Fruit fly (Drosophila melanogaster) whole organism, embryonic: ENCODE measurements around the gene Gclc.

Experiments
- Bteb2 ChIP-seq: fragments of 200-800 bp; sonication (Bioruptor generic); optimal IDR thresholded peaks from 2 replicates; lab custom pipeline; 2016; ENCODE audit warnings: missing biosample characterization, missing genetic modification characterization
- CG10543 ChIP-seq: fragments of 200-800 bp; sonication (Bioruptor generic); optimal IDR thresholded peaks from 3 replicates; lab custom pipeline; 2017; ENCODE audit warnings: missing biosample characterization, mild to moderate bottlenecking, missing genetic modification characterization, moderate library complexity
- CG12155 ChIP-seq: fragments of 200-800 bp; sonication (Bioruptor generic); optimal IDR thresholded peaks from 3 replicates; lab custom pipeline; 2016; ENCODE audit warnings: missing biosample characterization, missing genetic modification characterization
- CG12236 ChIP-seq: fragments of 200-800 bp; sonication (Bioruptor generic); optimal IDR thresholded peaks from 2 replicates; lab custom pipeline; 2016; ENCODE audit warnings: missing biosample characterization, missing genetic modification characterization
- CG12299 ChIP-seq: fragments of 200-800 bp; sonication (Bioruptor generic); optimal IDR thresholded peaks from 2 replicates; lab custom pipeline; 2018; ENCODE audit warnings: missing biosample characterization, mild to moderate bottlenecking, missing genetic modification characterization
- CG13424 ChIP-seq: fragments of 200-800 bp; sonication (Bioruptor generic); optimal IDR thresholded peaks from 2 replicates; lab custom pipeline; 2019; ENCODE audit warnings: missing biosample characterization, mild to moderate bottlenecking, missing genetic modification characterization, moderate library complexity
- CG14014 ChIP-seq: fragments of 200-800 bp; sonication (Bioruptor generic); IDR thresholded peaks from 2 replicates; pipeline ENCODE4 v1.3.6; 2022; ENCODE audit warnings: missing biosample characterization, missing genetic modification characterization
- CG15073 ChIP-seq: fragments of 200-800 bp; sonication (Bioruptor generic); optimal IDR thresholded peaks from 2 replicates; lab custom pipeline; 2016; ENCODE audit warnings: missing biosample characterization, missing genetic modification characterization
- CG30403 ChIP-seq: fragments of 200-800 bp; sonication (Bioruptor generic); optimal IDR thresholded peaks from 3 replicates; lab custom pipeline; 2016; ENCODE audit warnings: missing biosample characterization, missing genetic modification characterization
- CG31441 ChIP-seq: fragments of 200-800 bp; sonication (Bioruptor generic); IDR thresholded peaks from 2 replicates; pipeline ENCODE4 v1.3.6; 2022; ENCODE audit warnings: missing biosample characterization, missing genetic modification characterization
- CG32532 ChIP-seq: fragments of 200-800 bp; sonication (Bioruptor generic); IDR thresholded peaks from 2 replicates; pipeline ENCODE4 v1.3.6; 2022; ENCODE audit warnings: missing biosample characterization, missing genetic modification characterization
- CG3847 ChIP-seq: fragments of 200-800 bp; sonication (Bioruptor generic); IDR thresholded peaks from 2 replicates; pipeline ENCODE4 v1.3.6; 2022; ENCODE audit warnings: missing biosample characterization, missing genetic modification characterization
- CG4617 ChIP-seq: fragments of 200-800 bp; sonication (Bioruptor generic); optimal IDR thresholded peaks from 3 replicates; lab custom pipeline; 2016; ENCODE audit warnings: missing biosample characterization, missing genetic modification characterization, borderline replicate concordance
- CG6791 ChIP-seq: fragments of 200-800 bp; sonication (Bioruptor generic); IDR thresholded peaks from 3 replicates; pipeline ENCODE4 v1.3.6; 2022; ENCODE audit warnings: missing biosample characterization, missing genetic modification characterization; ENCODE audit not compliant: partially characterized antibody
- CG7372 ChIP-seq: fragments of 200-800 bp; sonication (Bioruptor generic); IDR thresholded peaks from 2 replicates; pipeline ENCODE4 v1.3.6; 2022; ENCODE audit warnings: missing biosample characterization, missing genetic modification characterization
- CG8765 ChIP-seq: fragments of 200-800 bp; sonication (Bioruptor generic); IDR thresholded peaks from 2 replicates; pipeline ENCODE4 v1.3.6; 2022; ENCODE audit warnings: missing biosample characterization, missing genetic modification characterization
- CG8924 ChIP-seq: fragments of 200-800 bp; optimal IDR thresholded peaks from 3 replicates; lab custom pipeline; 2019; ENCODE audit warnings: missing biosample characterization, mild to moderate bottlenecking, missing genetic modification characterization, moderate library complexity
- Camta ChIP-seq: fragments of 200-800 bp; sonication (Bioruptor generic); optimal IDR thresholded peaks from 2 replicates; lab custom pipeline; 2016; ENCODE audit warnings: missing biosample characterization, missing genetic modification characterization
- Chrac-16 ChIP-seq: fragments of 200-800 bp; sonication (Bioruptor generic); optimal IDR thresholded peaks from 3 replicates; lab custom pipeline; 2016; ENCODE audit warnings: missing biosample characterization, missing genetic modification characterization
- CoRest ChIP-seq: fragments of 200-800 bp; sonication (Bioruptor generic); optimal IDR thresholded peaks from 3 replicates; lab custom pipeline; 2018; ENCODE audit warnings: missing biosample characterization, mild to moderate bottlenecking, missing genetic modification characterization, moderate library complexity
- Deaf1 ChIP-seq: fragments of 200-800 bp; optimal IDR thresholded peaks from 3 replicates; lab custom pipeline; 2019; ENCODE audit warnings: missing biosample characterization, mild to moderate bottlenecking, missing genetic modification characterization, moderate library complexity
- Dfd ChIP-seq, 2 experiments: fragments of >200 bp; optimal IDR thresholded peaks; 2 replicates each; lab custom pipeline; 2017; ENCODE audit warnings: missing biosample characterization in 2 of 2, missing genetic modification characterization in 2 of 2
- Dip3 ChIP-seq: fragments of 200-800 bp; sonication (Bioruptor generic); optimal IDR thresholded peaks from 3 replicates; lab custom pipeline; 2016; ENCODE audit warnings: missing biosample characterization, missing genetic modification characterization
- Doc2 ChIP-seq: fragments of 200-800 bp; sonication (Bioruptor generic); IDR thresholded peaks from 2 replicates; pipeline ENCODE4 v1.3.6; 2022; ENCODE audit warnings: missing biosample characterization, missing genetic modification characterization
- Drgx ChIP-seq: fragments of 200-800 bp; sonication (Bioruptor generic); IDR thresholded peaks from 2 replicates; pipeline ENCODE4 v1.3.6; 2022; ENCODE audit warnings: missing biosample characterization, missing genetic modification characterization
- HmgZ ChIP-seq: fragments of 200-800 bp; sonication (Bioruptor generic); optimal IDR thresholded peaks from 2 replicates; lab custom pipeline; 2018; ENCODE audit warnings: missing biosample characterization, mild to moderate bottlenecking, missing genetic modification characterization
- Hsf ChIP-seq: fragments of 200-800 bp; sonication (Bioruptor generic); optimal IDR thresholded peaks from 3 replicates; lab custom pipeline; 2016; ENCODE audit warnings: missing biosample characterization, missing genetic modification characterization
- Lim3 ChIP-seq: fragments of 200-800 bp; sonication (Bioruptor generic); IDR thresholded peaks from 2 replicates; pipeline ENCODE4 v1.3.6; 2022; ENCODE audit warnings: missing biosample characterization, missing genetic modification characterization
- Max ChIP-seq: fragments of 200-800 bp; sonication (Bioruptor generic); optimal IDR thresholded peaks from 2 replicates; lab custom pipeline; 2016; ENCODE audit warnings: missing biosample characterization, mild to moderate bottlenecking, missing genetic modification characterization
- Xrp1 ChIP-seq: fragments of 200-800 bp; sonication (Bioruptor generic); IDR thresholded peaks from 2 replicates; pipeline ENCODE4 v1.3.6; 2022; ENCODE audit warnings: missing biosample characterization, missing genetic modification characterization
- ara ChIP-seq: fragments of 200-800 bp; sonication (Bioruptor generic); IDR thresholded peaks from 2 replicates; pipeline ENCODE4 v1.3.6; 2022; ENCODE audit warnings: missing biosample characterization, missing genetic modification characterization
- az2 ChIP-seq: fragments of 200-800 bp; sonication (Bioruptor generic); optimal IDR thresholded peaks from 3 replicates; lab custom pipeline; 2016; ENCODE audit warnings: missing biosample characterization, missing genetic modification characterization
- br ChIP-seq: fragments of >200 bp; optimal IDR thresholded peaks from 2 replicates; lab custom pipeline; 2017
- dmrt99B ChIP-seq: fragments of 200-800 bp; sonication (Bioruptor generic); optimal IDR thresholded peaks from 2 replicates; lab custom pipeline; 2018; ENCODE audit warnings: missing biosample characterization, mild to moderate bottlenecking, missing genetic modification characterization, moderate library complexity
- dpn ChIP-seq, 2 experiments: fragments of 200-800 bp; sonication (Bioruptor generic); optimal IDR thresholded peaks; 3 replicates each; lab custom pipeline; 2016; ENCODE audit warnings: missing biosample characterization in 2 of 2, missing genetic modification characterization in 2 of 2
- fd96Cb ChIP-seq: fragments of 200-800 bp; sonication (Bioruptor generic); optimal IDR thresholded peaks from 2 replicates; lab custom pipeline; 2018; ENCODE audit warnings: missing biosample characterization, mild to moderate bottlenecking, missing genetic modification characterization, moderate library complexity
- fru ChIP-seq: fragments of >200 bp; optimal IDR thresholded peaks from 2 replicates; lab custom pipeline; 2017
- ftz-f1 ChIP-seq: fragments of 200-800 bp; sonication (Bioruptor generic); optimal IDR thresholded peaks from 2 replicates; lab custom pipeline; 2016; ENCODE audit warnings: missing biosample characterization, missing genetic modification characterization
- gcm ChIP-seq: fragments of 200-800 bp; sonication (Bioruptor generic); optimal IDR thresholded peaks from 2 replicates; lab custom pipeline; 2019; ENCODE audit warnings: missing biosample characterization, mild to moderate bottlenecking, missing genetic modification characterization, moderate library complexity
- lola ChIP-seq, 3 experiments: fragments of >200 bp in 2 of 3; fragments of 200-800 bp in 1 of 3; sonication (Bioruptor generic) in 1 of 3; optimal IDR thresholded peaks; 2 replicates each; lab custom pipeline; 2017 to 2019; ENCODE audit warnings: missing biosample characterization in 3 of 3, missing genetic modification characterization in 3 of 3, mild to moderate bottlenecking in 1 of 3, moderate library complexity in 1 of 3
- mirr ChIP-seq: fragments of 200-800 bp; sonication (Bioruptor generic); optimal IDR thresholded peaks from 3 replicates; lab custom pipeline; 2018; ENCODE audit warnings: missing biosample characterization, mild to moderate bottlenecking, missing genetic modification characterization
- nom ChIP-seq: fragments of 200-800 bp; sonication (Bioruptor generic); optimal IDR thresholded peaks from 2 replicates; lab custom pipeline; 2017; ENCODE audit warnings: missing biosample characterization, missing genetic modification characterization, mild to moderate bottlenecking, moderate library complexity, missing genetic modification reagents
- run ChIP-seq: fragments of 200-800 bp; sonication (Bioruptor generic); optimal IDR thresholded peaks from 3 replicates; lab custom pipeline; 2018; ENCODE audit warnings: missing biosample characterization, mild to moderate bottlenecking, missing genetic modification characterization
- schlank ChIP-seq: fragments of 200-800 bp; sonication (Bioruptor generic); optimal IDR thresholded peaks from 2 replicates; lab custom pipeline; 2018; ENCODE audit warnings: missing biosample characterization, mild to moderate bottlenecking, missing genetic modification characterization
- sens-2 ChIP-seq: fragments of 200-800 bp; sonication (Bioruptor generic); IDR thresholded peaks from 2 replicates; pipeline ENCODE4 v1.3.6; 2022; ENCODE audit warnings: missing biosample characterization, missing genetic modification characterization
- sim ChIP-seq: fragments of 200-800 bp; sonication (Bioruptor generic); IDR thresholded peaks from 2 replicates; pipeline ENCODE4 v1.3.6; 2022; ENCODE audit warnings: missing biosample characterization, missing genetic modification characterization
- slbo ChIP-seq: fragments of 200-800 bp; sonication (Bioruptor generic); IDR thresholded peaks from 2 replicates; pipeline ENCODE4 v1.3.6; 2022; ENCODE audit warnings: missing biosample characterization, missing genetic modification characterization
- so ChIP-seq: fragments of 200-800 bp; sonication (Bioruptor generic); IDR thresholded peaks from 3 replicates; pipeline ENCODE4 v1.3.6; 2022; ENCODE audit warnings: missing biosample characterization, missing genetic modification characterization
- tup ChIP-seq: fragments of 200-800 bp; sonication (Bioruptor generic); optimal IDR thresholded peaks from 2 replicates; lab custom pipeline; 2016; ENCODE audit warnings: missing biosample characterization, mild to moderate bottlenecking, missing genetic modification characterization, moderate library complexity
- unpg ChIP-seq: fragments of 200-800 bp; sonication (Bioruptor generic); optimal IDR thresholded peaks from 3 replicates; lab custom pipeline; 2018; ENCODE audit warnings: missing biosample characterization, mild to moderate bottlenecking, missing genetic modification characterization, moderate library complexity
- wek ChIP-seq: fragments of 200-800 bp; sonication (Bioruptor generic); optimal IDR thresholded peaks from 3 replicates; lab custom pipeline; 2018; ENCODE audit warnings: missing biosample characterization, mild to moderate bottlenecking, missing genetic modification characterization, moderate library complexity
- zf30C ChIP-seq: fragments of 200-800 bp; sonication (Bioruptor generic); optimal IDR thresholded peaks from 3 replicates; lab custom pipeline; 2018; ENCODE audit warnings: missing biosample characterization, mild to moderate bottlenecking, missing genetic modification characterization

The Gclc gene

DNA sequence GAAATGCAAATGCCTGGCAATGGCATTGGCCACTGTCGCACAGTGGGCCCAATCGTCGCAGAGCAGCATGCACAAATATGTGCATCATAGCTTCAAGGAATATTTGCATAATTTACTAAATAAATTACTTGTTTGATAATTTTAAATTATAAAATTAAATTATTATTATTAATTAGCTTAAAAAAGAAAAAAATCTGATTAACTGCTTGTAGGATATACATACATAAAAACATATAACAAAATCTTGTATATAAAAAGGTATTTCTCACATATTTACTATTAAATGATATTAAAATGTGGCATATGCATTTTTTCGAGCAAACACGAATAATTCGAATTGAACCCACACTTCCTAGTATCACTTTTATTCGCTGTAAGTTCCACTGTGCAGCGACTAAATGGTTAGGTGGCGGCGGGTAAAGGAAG is 9.3 kb upstream of the Gclc start (continued):
- TF ChIP-seq CG14014 = no peak
- peak; percentile 61 for TF ChIP-seq CoRest (tag; lab: Kevin White, UChicago)
- TF ChIP-seq sens-2 (GFP tag; lab: Robert Waterston, UW) = no peak
- TF ChIP-seq mirr (GFP tag; lab: Kevin White, UChicago) = no peak
- 0 out of 2 replicates have a peak, but pooled peaks have one; percentile 29 for TF ChIP-seq slbo (GFP tag; lab: Robert Waterston, UW)
- no peak for TF ChIP-seq CG15073 (GFP tag; lab: Kevin White, UChicago)
- TF ChIP-seq schlank (tag; lab: Kevin White, UChicago) = no peak
- no peak for TF ChIP-seq CG12155 (GFP tag; lab: Kevin White, UChicago)
- no peak for TF ChIP-seq CG12236 (GFP tag; lab: Kevin White, UChicago)
- peak; percentile 45; the same call in 1 of the 2 replicates for TF ChIP-seq Xrp1 (GFP tag; lab: Robert Waterston, UW)
- no peak for TF ChIP-seq HmgZ (tag; lab: Kevin White, UChicago)
- TF ChIP-seq Camta (GFP tag; lab: Kevin White, UChicago) = no peak
- TF ChIP-seq Deaf1 (tag; lab: Kevin White, UChicago) = no peak
- peak; percentile 58 for TF ChIP-seq CG8924 (tag; lab: Kevin White, UChicago)
- TF ChIP-seq wek (GFP tag; lab: Kevin White, UChicago) = no peak
- TF ChIP-seq Dfd (GFP tag; optimal IDR thresholded peaks at IDR 0.05; lab: Kevin White, UChicago) = no peak
- no peak for TF ChIP-seq nom (GFP tag; lab: Kevin White, UChicago)
- no peak for TF ChIP-seq Hsf
- no peak for TF ChIP-seq ara (GFP tag; lab: Robert Waterston, UW)
- TF ChIP-seq Max = peak; percentile 8
- TF ChIP-seq gcm (GFP tag; lab: Kevin White, UChicago) = peak; percentile 34
- TF ChIP-seq CG13424 (tag; lab: Kevin White, UChicago) = peak; percentile 69
- TF ChIP-seq zf30C (GFP tag; lab: Kevin White, UChicago) = no peak
- TF ChIP-seq Chrac-16 (GFP tag; lab: Kevin White, UChicago) = no peak
- no peak for TF ChIP-seq CG10543 (GFP tag; lab: Kevin White, UChicago)
- TF ChIP-seq dmrt99B (tag; lab: Kevin White, UChicago) = peak; percentile 77
- TF ChIP-seq Lim3 (GFP tag; lab: Robert Waterston, UW) = no peak
- TF ChIP-seq run (tag; lab: Kevin White, UChicago) = no peak
- no peak for TF ChIP-seq CG12299 (tag; lab: Kevin White, UChicago)
- no peak for TF ChIP-seq Bteb2
- no peak for TF ChIP-seq tup (GFP tag; lab: Kevin White, UChicago)
- TF ChIP-seq Dip3 (GFP tag; lab: Kevin White, UChicago) = no peak
- no peak; the same call in 1 of the 2 replicates for TF ChIP-seq CG7372 (GFP tag; lab: Robert Waterston, UW)
- TF ChIP-seq CG6791 (GFP tag; lab: Robert Waterston, UW) = no peak
- TF ChIP-seq ftz-f1 (GFP tag; lab: Kevin White, UChicago) = no peak
- no peak for TF ChIP-seq sim
- peak in 1 of 3 experiments; percentile 60 for TF ChIP-seq lola (GFP tag; optimal IDR thresholded peaks at IDR 0.05; lab: Kevin White, UChicago)
- TF ChIP-seq fd96Cb (tag; lab: Kevin White, UChicago) = peak; percentile 53
- TF ChIP-seq Doc2 = no peak
- TF ChIP-seq az2 (GFP tag; lab: Kevin White, UChicago) = peak; percentile 47
- no peak for TF ChIP-seq CG3847 (GFP tag; lab: Robert Waterston, UW)
- no peak for TF ChIP-seq CG8765 (GFP tag; lab: Robert Waterston, UW)
- TF ChIP-seq Drgx = peak; percentile 55
- TF ChIP-seq CG4617 (GFP tag; lab: Kevin White, UChicago) = no peak
- TF ChIP-seq br (lab: Kevin White, UChicago) = no peak
- peak; percentile 79 for TF ChIP-seq CG31441 (GFP tag; lab: Robert Waterston, UW)
- TF ChIP-seq so = no peak
- peak; percentile 48 for TF ChIP-seq CG30403 (GFP tag; lab: Kevin White, UChicago)
- TF ChIP-seq unpg (GFP tag; lab: Kevin White, UChicago) = peak; percentile 41
- TF ChIP-seq fru = no peak
- TF ChIP-seq dpn (GFP tag; optimal IDR thresholded peaks at IDR 0.05; lab: Kevin White, UChicago) = peak in 1 of 2 experiments; percentile 32
- 0 out of 2 replicates have a peak, but pooled peaks have one; percentile 17 for TF ChIP-seq CG32532 (GFP tag; lab: Robert Waterston, UW)
